Fruit fly (Drosophila melanogaster): ENCODE data around the gene CG7300.

Gene CG7300

DNA sequence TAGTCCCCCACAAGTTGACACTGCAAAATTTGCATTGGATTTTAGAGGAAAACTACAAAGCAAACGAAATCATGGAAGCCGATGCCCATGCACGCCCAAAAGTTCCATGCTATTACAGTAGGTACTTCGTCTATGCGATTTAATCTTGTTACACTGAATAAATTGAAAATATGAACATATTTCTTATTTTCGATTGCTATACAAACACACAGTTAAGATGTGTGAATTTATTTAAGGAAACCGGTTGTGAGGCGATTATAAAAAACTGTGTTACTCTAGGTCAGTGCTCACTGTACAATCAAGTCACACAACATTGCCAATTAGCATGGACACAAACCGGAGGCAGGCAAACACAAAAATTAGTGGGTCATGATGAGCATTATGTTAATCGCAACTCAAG, 32.2 kb downstream of the CG7300 start (continued):
- TF ChIP-seq Opbp (GFP tag; IDR thresholded peaks at IDR 0.05; ENCODE audit: partially characterized antibody) (no peak), lilli (GFP tag; optimal IDR thresholded peaks at IDR 0.05) (peak; percentile 85), grau (tag; optimal IDR thresholded peaks at IDR 0.05) (peak; percentile 94), BEAF-32 (GFP tag; optimal IDR thresholded peaks at IDR 0.05) (no peak), Sry-δ (GFP tag; optimal IDR thresholded peaks at IDR 0.05) (peak; percentile 38), zf30C (GFP tag; optimal IDR thresholded peaks at IDR 0.05) (no peak)

- no peak for TF ChIP-seq BEAF-32 (GFP tag; optimal IDR thresholded peaks at IDR 0.05)
- TF ChIP-seq danr (GFP tag; IDR thresholded peaks at IDR 0.05) = no peak
- TF ChIP-seq CG14710 (tag; optimal IDR thresholded peaks at IDR 0.05) = peak; percentile 72
- peak; percentile 38; the same call in 1 of the 2 replicates for TF ChIP-seq seq (GFP tag; IDR thresholded peaks at IDR 0.05)
- peak; percentile 32 for TF ChIP-seq CG15514 (GFP tag; optimal IDR thresholded peaks at IDR 0.05)
- peak; percentile 83 for TF ChIP-seq CG10979 (tag; optimal IDR thresholded peaks at IDR 0.05)
- no peak for TF ChIP-seq CG8089 (GFP tag; optimal IDR thresholded peaks at IDR 0.05)
- TF ChIP-seq Eip74EF (GFP tag; optimal IDR thresholded peaks at IDR 0.05) = peak in 1 of 2 experiments; percentile 72
- TF ChIP-seq ham (GFP tag; IDR thresholded peaks at IDR 0.05) = no peak
- no peak for TF ChIP-seq prd (optimal IDR thresholded peaks at IDR 0.05)
- peak; percentile 67 for TF ChIP-seq prd (GFP tag; IDR thresholded peaks at IDR 0.05)
- TF ChIP-seq bowl (GFP tag; IDR thresholded peaks at IDR 0.05) = no peak; the same call in 1 of the 2 replicates
- TF ChIP-seq CG7556 (GFP tag; optimal IDR thresholded peaks at IDR 0.05) = peak; percentile 81
- no peak for TF ChIP-seq gcm2 (GFP tag; optimal IDR thresholded peaks at IDR 0.05)
- TF ChIP-seq klu (GFP tag; IDR thresholded peaks at IDR 0.05) = peak; percentile 92
- TF ChIP-seq pum (GFP tag; optimal IDR thresholded peaks at IDR 0.05) = no peak
- peak; percentile 86 for TF ChIP-seq CG13424 (tag; optimal IDR thresholded peaks at IDR 0.05)
- TF ChIP-seq Hmx (GFP tag; optimal IDR thresholded peaks at IDR 0.05) = no peak
- TF ChIP-seq CG8765 (GFP tag; IDR thresholded peaks at IDR 0.05) = no peak
- TF ChIP-seq CG7963 (GFP tag; IDR thresholded peaks at IDR 0.05; ENCODE audit: partially characterized antibody) = no peak
- TF ChIP-seq CG15011 (GFP tag; optimal IDR thresholded peaks at IDR 0.05) = peak; percentile 50
- peak; percentile 34; the same call in 2 of the 3 replicates for TF ChIP-seq CG2889 (GFP tag; IDR thresholded peaks at IDR 0.05)
- TF ChIP-seq dati (GFP tag; IDR thresholded peaks at IDR 0.05) = no peak
- TF ChIP-seq CG4820 (GFP tag; optimal IDR thresholded peaks at IDR 0.05) = peak; percentile 44
- no peak for TF ChIP-seq Myb (GFP tag; optimal IDR thresholded peaks at IDR 0.05)
- peak; percentile 16; the same call in 1 of the 2 replicates for TF ChIP-seq CG6272 (GFP tag; IDR thresholded peaks at IDR 0.05)
- TF ChIP-seq Xrp1 (GFP tag; IDR thresholded peaks at IDR 0.05) = peak; percentile 77
- TF ChIP-seq ken (GFP tag; IDR thresholded peaks at IDR 0.05) = no peak; the same call in 2 of the 3 replicates
- TF ChIP-seq zf30C (GFP tag; optimal IDR thresholded peaks at IDR 0.05) = no peak
- peak; percentile 81 for TF ChIP-seq bcd (GFP tag; optimal IDR thresholded peaks at IDR 0.05)
- TF ChIP-seq CG10431 (GFP tag; optimal IDR thresholded peaks at IDR 0.05) = peak; percentile 6
- peak; percentile 75 for TF ChIP-seq lmd (GFP tag; IDR thresholded peaks at IDR 0.05)
- no peak for TF ChIP-seq hkb (optimal IDR thresholded peaks at IDR 0.05)
- peak; percentile 71 for TF ChIP-seq hkb (GFP tag; IDR thresholded peaks at IDR 0.05)
- TF ChIP-seq fd102C (GFP tag; optimal IDR thresholded peaks at IDR 0.05) = no peak
- no peak for TF ChIP-seq Tbp (GFP tag; optimal IDR thresholded peaks at IDR 0.05)
- TF ChIP-seq HmgZ (tag; optimal IDR thresholded peaks at IDR 0.05) = peak; percentile 43
- TF ChIP-seq CHES-1-like (GFP tag; optimal IDR thresholded peaks at IDR 0.05) = no peak
- TF ChIP-seq bigmax (GFP tag; optimal IDR thresholded peaks at IDR 0.05) = no peak
- no peak for TF ChIP-seq CG11398 (GFP tag; optimal IDR thresholded peaks at IDR 0.05)
- TF ChIP-seq cas (GFP tag; IDR thresholded peaks at IDR 0.05) = no peak
- TF ChIP-seq CG8924 (tag; optimal IDR thresholded peaks at IDR 0.05) = peak; percentile 85
- no peak for TF ChIP-seq Lim3 (GFP tag; IDR thresholded peaks at IDR 0.05)
- TF ChIP-seq Hr78 (GFP tag; optimal IDR thresholded peaks at IDR 0.05) = peak in 1 of 2 experiments; percentile 48
Measured at dm6 chr2L:10661490-10662240, 36.2 kb downstream of the CG7300 start, which contains the start of gene CG31871. Gene CG31871 (plus strand): TSS chr2L:10662081.
